Worm (Caenorhabditis elegans) whole organism, late embryonic: ENCODE results near the gene coel-1.

ENCODE experiments used
- C08G9.2 ChIP-seq: sonication (generic microtip); optimal IDR thresholded peaks from 2 replicates; lab custom pipeline; 2016; ENCODE audit warnings: mild to moderate bottlenecking, missing genetic modification characterization, moderate library complexity, missing compliant biosample characterization
- C38D4.7 ChIP-seq: fragments of 200-800 bp; sonication (Bioruptor generic); optimal IDR thresholded peaks from 2 replicates; lab custom pipeline; 2018; ENCODE audit warnings: mild to moderate bottlenecking, missing genetic modification characterization, moderate library complexity, missing compliant biosample characterization
- T23F11.4 ChIP-seq: fragments of 200-800 bp; sonication (Bioruptor generic); optimal IDR thresholded peaks from 2 replicates; lab custom pipeline; 2018; ENCODE audit warnings: mild to moderate bottlenecking, missing genetic modification characterization, missing compliant biosample characterization
- ahr-1 ChIP-seq: sonication (generic microtip); optimal IDR thresholded peaks from 2 replicates; lab custom pipeline; 2016; ENCODE audit warnings: missing genetic modification characterization, missing compliant biosample characterization
- ceh-18 ChIP-seq: sonication (generic microtip); optimal IDR thresholded peaks from 2 replicates; lab custom pipeline; 2016; ENCODE audit warnings: missing genetic modification characterization, missing compliant biosample characterization
- ceh-2 ChIP-seq: sonication (generic microtip); optimal IDR thresholded peaks from 2 replicates; lab custom pipeline; 2016; ENCODE audit warnings: missing genotype, missing genetic modification characterization, missing compliant biosample characterization
- ceh-31 ChIP-seq: sonication (generic microtip); optimal IDR thresholded peaks from 2 replicates; lab custom pipeline; 2016; ENCODE audit warnings: missing genetic modification characterization, missing compliant biosample characterization
- ceh-34 ChIP-seq: sonication (generic microtip); optimal IDR thresholded peaks from 2 replicates; lab custom pipeline; 2016; ENCODE audit warnings: mild to moderate bottlenecking, missing genetic modification characterization, missing compliant biosample characterization
- ceh-45 ChIP-seq: fragments of 200-800 bp; sonication (Bioruptor generic); IDR thresholded peaks from 2 replicates; pipeline ENCODE4 v1.3.6; 2022; ENCODE audit warnings: missing genetic modification reagents, missing genetic modification characterization, missing compliant biosample characterization
- ceh-48 ChIP-seq: sonication (generic microtip); optimal IDR thresholded peaks from 2 replicates; lab custom pipeline; 2016; ENCODE audit warnings: missing genetic modification characterization, inconsistent platforms, missing compliant biosample characterization
- ceh-9 ChIP-seq: sonication (generic microtip); optimal IDR thresholded peaks from 2 replicates; lab custom pipeline; 2016; ENCODE audit warnings: mild to moderate bottlenecking, missing genetic modification characterization, inconsistent platforms, missing compliant biosample characterization
- elt-2 ChIP-seq: sonication (generic microtip); optimal IDR thresholded peaks from 2 replicates; lab custom pipeline; 2016; ENCODE audit warnings: missing genetic modification reagents, missing genetic modification characterization, missing compliant biosample characterization
- ets-4 ChIP-seq: sonication (generic microtip); optimal IDR thresholded peaks from 2 replicates; lab custom pipeline; 2016; ENCODE audit warnings: missing genetic modification characterization, missing compliant biosample characterization
- eyg-1 ChIP-seq: sonication (generic microtip); optimal IDR thresholded peaks from 2 replicates; lab custom pipeline; 2016; ENCODE audit warnings: missing genotype, missing genetic modification characterization, missing compliant biosample characterization
- fkh-10 ChIP-seq: fragments of 150-350 bp; optimal IDR thresholded peaks from 2 replicates; lab custom pipeline; 2014; ENCODE audit warnings: missing biosample characterization, missing genetic modification reagents, missing genetic modification characterization
- fkh-6 ChIP-seq: sonication (generic microtip); optimal IDR thresholded peaks from 2 replicates; lab custom pipeline; 2016; ENCODE audit warnings: missing genetic modification characterization, missing compliant biosample characterization
- hlh-15 ChIP-seq: sonication (generic microtip); optimal IDR thresholded peaks from 2 replicates; lab custom pipeline; 2016; ENCODE audit warnings: missing genetic modification characterization, missing compliant biosample characterization
- hlh-30 ChIP-seq: sonication (generic microtip); optimal IDR thresholded peaks from 2 replicates; lab custom pipeline; 2017; ENCODE audit warnings: antibody characterized with exemption, missing genetic modification characterization, missing compliant biosample characterization; ENCODE audit not compliant: insufficient read depth
- hlh-6 ChIP-seq: sonication (generic microtip); optimal IDR thresholded peaks from 2 replicates; lab custom pipeline; 2016; ENCODE audit warnings: missing genotype, missing genetic modification characterization, missing compliant biosample characterization
- lim-6 ChIP-seq: sonication (generic microtip); optimal IDR thresholded peaks from 2 replicates; lab custom pipeline; 2016; ENCODE audit warnings: missing genetic modification characterization, missing compliant biosample characterization
- lin-11 ChIP-seq: fragments of 200-800 bp; sonication (Bioruptor generic); optimal IDR thresholded peaks from 2 replicates; lab custom pipeline; 2018; ENCODE audit warnings: mild to moderate bottlenecking, missing genetic modification characterization, missing compliant biosample characterization
- madf-2 ChIP-seq: sonication (generic microtip); optimal IDR thresholded peaks from 2 replicates; lab custom pipeline; 2017; ENCODE audit warnings: missing genetic modification characterization, missing compliant biosample characterization
- nfya-1 ChIP-seq: sonication (generic microtip); optimal IDR thresholded peaks from 2 replicates; lab custom pipeline; 2017; ENCODE audit warnings: missing genetic modification characterization, mild to moderate bottlenecking, missing compliant biosample characterization, antibody characterized with exemption, moderate library complexity
- nhr-11 ChIP-seq: fragments of 150-350 bp; optimal IDR thresholded peaks from 2 replicates; lab custom pipeline; 2014; ENCODE audit warnings: missing biosample characterization, missing genetic modification characterization
- pag-3 ChIP-seq: sonication (generic microtip); optimal IDR thresholded peaks from 2 replicates; lab custom pipeline; 2016; ENCODE audit warnings: missing compliant biosample characterization, missing genetic modification characterization, borderline replicate concordance
- pat-9 ChIP-seq: fragments of 200-800 bp; sonication (Bioruptor generic); optimal IDR thresholded peaks from 2 replicates; lab custom pipeline; 2018; ENCODE audit warnings: mild to moderate bottlenecking, missing genetic modification characterization, moderate library complexity, missing compliant biosample characterization
- pax-1 ChIP-seq: fragments of 150-350 bp; optimal IDR thresholded peaks from 2 replicates; lab custom pipeline; 2014; ENCODE audit warnings: missing biosample characterization, missing genetic modification characterization
- pqm-1 ChIP-seq: sonication (generic microtip); optimal IDR thresholded peaks from 2 replicates; lab custom pipeline; 2016; ENCODE audit warnings: missing genetic modification characterization, missing compliant biosample characterization
- ref-2 ChIP-seq: sonication (generic microtip); optimal IDR thresholded peaks from 2 replicates; lab custom pipeline; 2016; ENCODE audit warnings: missing genetic modification characterization, missing compliant biosample characterization
- rnt-1 ChIP-seq: sonication (generic microtip); optimal IDR thresholded peaks from 2 replicates; lab custom pipeline; 2016; ENCODE audit warnings: missing genetic modification characterization, missing compliant biosample characterization
- sox-2 ChIP-seq: fragments of 200-800 bp; sonication (Bioruptor generic); IDR thresholded peaks from 2 replicates; pipeline ENCODE4 v1.3.6; 2022; ENCODE audit warnings: missing genetic modification reagents, missing genetic modification characterization, missing compliant biosample characterization
- syd-9 ChIP-seq: sonication (generic microtip); optimal IDR thresholded peaks from 2 replicates; lab custom pipeline; 2016; ENCODE audit warnings: mild to moderate bottlenecking, missing genetic modification characterization, moderate library complexity, missing compliant biosample characterization
- tbx-2 ChIP-seq: sonication (generic microtip); optimal IDR thresholded peaks from 2 replicates; lab custom pipeline; 2016; ENCODE audit warnings: missing genetic modification characterization, missing compliant biosample characterization
- unc-42 ChIP-seq: sonication (generic microtip); optimal IDR thresholded peaks from 2 replicates; lab custom pipeline; 2016; ENCODE audit warnings: missing genotype, missing genetic modification characterization, missing compliant biosample characterization
- unc-55 ChIP-seq: sonication (generic microtip); optimal IDR thresholded peaks from 2 replicates; lab custom pipeline; 2017; ENCODE audit warnings: missing biosample characterization, missing genetic modification reagents, missing genetic modification characterization
- unc-86 ChIP-seq: sonication (generic microtip); optimal IDR thresholded peaks from 2 replicates; lab custom pipeline; 2016; ENCODE audit warnings: missing genetic modification characterization, missing compliant biosample characterization

Gene coel-1

DNA sequence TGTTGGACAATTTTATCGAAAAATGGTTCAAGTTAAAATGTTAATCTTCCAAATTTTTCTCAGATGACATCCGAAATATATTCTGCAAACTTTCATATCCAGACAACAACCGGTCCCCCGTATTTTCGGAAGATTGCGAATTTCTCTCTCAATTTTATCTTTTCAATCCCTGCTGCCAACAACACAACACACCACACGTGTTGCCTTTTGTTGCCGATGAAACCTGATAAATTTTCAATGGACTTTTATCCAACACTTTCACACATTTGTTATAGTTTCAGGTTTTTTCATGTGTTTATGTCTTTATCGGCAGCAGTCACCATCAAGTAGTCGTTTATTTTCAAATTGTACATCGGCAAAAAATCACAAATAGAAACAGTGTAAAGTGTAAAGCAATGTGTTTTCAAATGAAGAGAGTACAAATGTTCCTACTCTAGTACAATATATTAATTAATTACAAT is 19.2 kb upstream of the coel-1 start:
- TF ChIP-seq ceh-9 (tag; lab: Kevin White, UChicago): no peak
- TF ChIP-seq elt-2 (tag; lab: Kevin White, UChicago): no peak
- no peak for TF ChIP-seq syd-9 (tag; lab: Kevin White, UChicago)
- TF ChIP-seq fkh-10: no peak

- TF ChIP-seq ref-2 (no peak), elt-2 (tag; lab: Kevin White, UChicago) (peak; percentile 55), rnt-1 (tag; lab: Kevin White, UChicago) (no peak)
Measured at ce11 chrX:4246867-4247591, 18.4 kb upstream of the coel-1 start, which contains the start of gene F48D6.4. TSS of gene F48D6.4 (minus strand) at chrX:4247212.

ce11 chrX:4248417-4248816 is 17.0 kb upstream of the coel-1 start:
- TF ChIP-seq nfya-1 (no peak), C38D4.7 (GFP tag; lab: Kevin White, UChicago) (no peak), ahr-1 (tag; lab: Kevin White, UChicago) (no peak), lim-6 (no peak), fkh-6 (no peak), hlh-30 (tag; lab: Kevin White, UChicago) (no peak), pax-1 (no peak), pqm-1 (tag; lab: Kevin White, UChicago) (no peak), madf-2 (no peak), pag-3 (tag; lab: Kevin White, UChicago) (no peak), ceh-34 (tag; lab: Kevin White, UChicago) (no peak), ceh-48 (no peak)

DNA sequence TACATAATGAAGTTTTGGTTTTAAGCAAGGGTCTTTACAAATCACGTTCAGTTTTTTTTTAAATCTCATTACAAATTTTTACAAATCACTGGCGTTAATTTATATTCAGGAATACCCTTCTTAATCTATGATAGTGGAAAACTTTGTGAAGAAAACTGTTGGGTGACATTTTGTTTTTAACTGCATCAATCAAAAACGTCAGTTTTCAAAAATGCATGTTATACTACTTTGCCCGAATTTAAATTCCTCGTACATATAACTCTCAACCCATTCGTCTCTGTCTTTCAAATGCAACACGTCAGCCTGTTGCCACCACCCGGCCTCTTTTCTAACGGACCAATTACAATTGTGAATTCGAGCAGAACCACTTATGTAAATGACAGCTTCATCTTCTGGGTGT is 16.5 kb upstream of the coel-1 start, which contains the start of gene hlh-13:
TSS of gene hlh-13 (plus strand) at position 301 of the 400 bp plus-strand sequence.
- no peak for TF ChIP-seq eyg-1 (tag; lab: Kevin White, UChicago)
- no peak for TF ChIP-seq unc-86 (tag; lab: Kevin White, UChicago)
- no peak for TF ChIP-seq sox-2 (GFP tag; lab: Robert Waterston, UW)

ce11 chrX:4252047-4252446 is 13.4 kb upstream of the coel-1 start, which contains the start of gene srv-5:
TSS of gene srv-5 (plus strand) at chrX:4252347.
- TF ChIP-seq ets-4 (tag; lab: Kevin White, UChicago) (no peak), pax-1 (no peak), ahr-1 (tag; lab: Kevin White, UChicago) (no peak), ceh-45 (no peak), nfya-1 (no peak), ceh-18 (tag; lab: Kevin White, UChicago) (no peak), hlh-6 (no peak), unc-42 (tag; lab: Kevin White, UChicago) (no peak)

ce11 chrX:4254782-4255181 is 10.7 kb upstream of the coel-1 start, which contains the start of gene taf-11.1:
TSS of gene taf-11.1 (plus strand) at chrX:4255170.
- TF ChIP-seq unc-42 (tag; lab: Kevin White, UChicago) (peak; percentile 20), elt-2 (tag; lab: Kevin White, UChicago) (peak; percentile 5), hlh-15 (no peak), nhr-11 (tag; lab: Kevin White, UChicago) (no peak), lin-11 (tag; lab: Kevin White, UChicago) (no peak), nfya-1 (peak; percentile 2), ceh-34 (tag; lab: Kevin White, UChicago) (no peak), C08G9.2 (peak; percentile 18), lim-6 (no peak), T23F11.4 (GFP tag; lab: Kevin White, UChicago) (no peak), ets-4 (tag; lab: Kevin White, UChicago) (peak; percentile 37), tbx-2 (peak; percentile 29), unc-55 (GFP tag; lab: Kevin White, UChicago) (no peak), ceh-48 (peak; percentile 55), ceh-2 (tag; lab: Kevin White, UChicago) (peak; percentile 37), ceh-31 (tag; lab: Kevin White, UChicago) (peak; percentile 60), pat-9 (tag; lab: Kevin White, UChicago) (no peak)
- TF ChIP-seq, all 69 proteins: peak for 9
